Fruit fly (Drosophila melanogaster): ENCODE measurements around the gene CG11381.

Gene CG11381

DNA sequence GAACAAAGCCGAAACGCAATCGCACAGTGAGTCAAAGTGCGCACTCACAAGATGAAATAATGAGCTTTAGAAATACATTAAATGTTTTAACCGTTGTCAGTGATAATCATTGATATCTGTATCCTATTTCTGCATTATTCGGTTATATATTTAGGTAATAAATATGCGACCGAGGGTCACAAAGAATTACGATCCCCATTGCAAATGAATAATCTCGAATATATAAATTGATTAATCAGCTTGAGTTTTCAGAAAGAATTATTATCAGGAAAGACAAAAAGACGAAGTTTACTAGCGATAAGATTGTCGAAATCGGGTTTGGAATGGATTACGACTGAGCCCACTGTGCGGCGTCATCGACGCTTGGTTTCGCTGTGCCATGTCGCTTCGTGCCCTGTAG is 32.6 kb upstream of the CG11381 start (continued):
- TF ChIP-seq Fer1 (GFP tag; optimal IDR thresholded peaks at IDR 0.05) (peak; percentile 68), Ptx1 (GFP tag; IDR thresholded peaks at IDR 0.05) (peak; percentile 45; the same call in 1 of the 2 replicates), fu2 (GFP tag; optimal IDR thresholded peaks at IDR 0.05) (peak; percentile 3), Pdp1 (GFP tag; optimal IDR thresholded peaks at IDR 0.05) (peak; percentile 33 to 49), wor (GFP tag; IDR thresholded peaks at IDR 0.05) (no peak), Blimp-1 (GFP tag; optimal IDR thresholded peaks at IDR 0.05) (peak; percentile 11), CG1529 (GFP tag; optimal IDR thresholded peaks at IDR 0.05) (no peak), ac (GFP tag; optimal IDR thresholded peaks at IDR 0.05) (no peak), dan (GFP tag; IDR thresholded peaks at IDR 0.05) (no peak), CG4282 (GFP tag; optimal IDR thresholded peaks at IDR 0.05) (no peak), Nf-YC (tag; optimal IDR thresholded peaks at IDR 0.05) (peak; percentile 23), BtbVII (GFP tag; optimal IDR thresholded peaks at IDR 0.05) (peak; percentile 61), gsb-n (tag; optimal IDR thresholded peaks at IDR 0.05) (no peak), Aef1 (GFP tag; IDR thresholded peaks at IDR 0.05) (no peak), CG4328 (GFP tag; optimal IDR thresholded peaks at IDR 0.05) (peak; percentile 47), Dip3 (GFP tag; optimal IDR thresholded peaks at IDR 0.05) (peak; percentile 31), CG6689 (GFP tag; IDR thresholded peaks at IDR 0.05) (0 out of 2 replicates have a peak, but pooled peaks have one; percentile 9), Max (GFP tag; optimal IDR thresholded peaks at IDR 0.05) (peak; percentile 22), unpg (GFP tag; optimal IDR thresholded peaks at IDR 0.05) (peak; percentile 35), CG8944 (GFP tag; optimal IDR thresholded peaks at IDR 0.05) (no peak), CG33557 (GFP tag; optimal IDR thresholded peaks at IDR 0.05) (no peak), mirr (GFP tag; optimal IDR thresholded peaks at IDR 0.05) (no peak), tna (GFP tag; IDR thresholded peaks at IDR 0.05; ENCODE audit: partially characterized antibody) (no peak), dm (GFP tag; optimal IDR thresholded peaks at IDR 0.05) (no peak), CG12071 (GFP tag; optimal IDR thresholded peaks at IDR 0.05) (peak; percentile 21), sna (GFP tag; IDR thresholded peaks at IDR 0.05; ENCODE audit: partially characterized antibody) (no peak), tap (tag; optimal IDR thresholded peaks at IDR 0.05) (peak; percentile 21), ERR (GFP tag; optimal IDR thresholded peaks at IDR 0.05) (no peak), CG4820 (GFP tag; optimal IDR thresholded peaks at IDR 0.05) (peak; percentile 8), CG3281 (GFP tag; optimal IDR thresholded peaks at IDR 0.05) (peak; percentile 73), ind (GFP tag; optimal IDR thresholded peaks at IDR 0.05) (peak; percentile 41), ftz-f1 (GFP tag; optimal IDR thresholded peaks at IDR 0.05) (no peak), Hsf (GFP tag; optimal IDR thresholded peaks at IDR 0.05) (no peak), Mrtf (GFP tag; IDR thresholded peaks at IDR 0.05) (no peak), fd96Cb (tag; optimal IDR thresholded peaks at IDR 0.05) (no peak), CG6765 (GFP tag; optimal IDR thresholded peaks at IDR 0.05) (peak; percentile 49), nau (GFP tag; optimal IDR thresholded peaks at IDR 0.05) (no peak), Awh (GFP tag; IDR thresholded peaks at IDR 0.05) (no peak), seq (GFP tag; IDR thresholded peaks at IDR 0.05) (no peak), nerfin-2 (GFP tag; IDR thresholded peaks at IDR 0.05; ENCODE audit: partially characterized antibody) (no peak), CG2678 (tag; optimal IDR thresholded peaks at IDR 0.05) (peak; percentile 76), CG17385 (GFP tag; optimal IDR thresholded peaks at IDR 0.05) (peak; percentile 51), pita (GFP tag; optimal IDR thresholded peaks at IDR 0.05) (no peak), HmgZ (tag; optimal IDR thresholded peaks at IDR 0.05) (peak; percentile 34), H2.0 (GFP tag; IDR thresholded peaks at IDR 0.05) (peak; percentile 6; the same call in 1 of the 2 replicates), Meics (GFP tag; optimal IDR thresholded peaks at IDR 0.05) (peak; percentile 74), CG2120 (GFP tag; optimal IDR thresholded peaks at IDR 0.05) (peak; percentile 68), CG9437 (GFP tag; optimal IDR thresholded peaks at IDR 0.05) (peak; percentile 35), gsb (GFP tag; IDR thresholded peaks at IDR 0.05) (0 out of 2 replicates have a peak, but pooled peaks have one; percentile 11), tgo (GFP tag; IDR thresholded peaks at IDR 0.05) (peak; percentile 32; the same call in 2 of the 3 replicates), Sox102F (GFP tag; optimal IDR thresholded peaks at IDR 0.05) (peak; percentile 33)
